Worm (Caenorhabditis elegans) whole organism, L1 larva: ENCODE measurements around the gene srh-140.

Experiments used
- C04F5.9 ChIP-seq: sonication (generic microtip); optimal IDR thresholded peaks from 2 replicates; lab custom pipeline; 2016; ENCODE audit warnings: missing genetic modification characterization, missing compliant biosample characterization
- C16A3.4 ChIP-seq: fragments of 150-350 bp; optimal IDR thresholded peaks from 2 replicates; lab custom pipeline; 2014; ENCODE audit warnings: missing biosample characterization, missing genetic modification characterization
- aha-1 ChIP-seq: fragments of 150-350 bp; optimal IDR thresholded peaks from 2 replicates; lab custom pipeline; 2014; ENCODE audit warnings: missing biosample characterization, missing genetic modification characterization
- alr-1 ChIP-seq: fragments of 200-800 bp; sonication (Bioruptor generic); optimal IDR thresholded peaks from 2 replicates; lab custom pipeline; 2018; ENCODE audit warnings: borderline replicate concordance, mild to moderate bottlenecking, missing genetic modification characterization, missing compliant biosample characterization
- ama-1 ChIP-seq: fragments of 150-350 bp; optimal IDR thresholded peaks from 2 replicates; lab custom pipeline; 2014
- blmp-1 ChIP-seq: fragments of 150-350 bp; optimal IDR thresholded peaks from 2 replicates; lab custom pipeline; 2014; ENCODE audit warnings: missing biosample characterization, missing genetic modification characterization
- ceh-88 ChIP-seq: fragments of 200-800 bp; sonication (Bioruptor generic); IDR thresholded peaks from 2 replicates; pipeline ENCODE4 v1.3.6; 2022; ENCODE audit warnings: missing genetic modification characterization, missing compliant biosample characterization
- dsc-1 ChIP-seq: sonication (generic microtip); optimal IDR thresholded peaks from 2 replicates; lab custom pipeline; 2016; ENCODE audit warnings: mild to moderate bottlenecking, missing genetic modification characterization, missing compliant biosample characterization
- efl-1 ChIP-seq, 4 experiments: fragments of 150-350 bp; optimal IDR thresholded peaks in 3 of 4; peaks in 1 of 4; 1 replicate in 1 of 4; 2 replicates in 3 of 4; lab custom pipeline; 2014; ENCODE audit warnings: missing biosample characterization in 2 of 4, missing genetic modification characterization in 2 of 4, missing genetic modification reagents in 2 of 4
- elt-2 ChIP-seq: sonication (generic microtip); optimal IDR thresholded peaks from 2 replicates; lab custom pipeline; 2016; ENCODE audit warnings: missing genetic modification characterization, mild to moderate bottlenecking, inconsistent platforms, missing compliant biosample characterization, missing genetic modification reagents
- elt-3 ChIP-seq, 6 experiments: fragments of 150-350 bp in 1 of 6; sonication (generic microtip); optimal IDR thresholded peaks; 2 replicates each; lab custom pipeline; 2017 to 2018; ENCODE audit warnings: missing biosample characterization in 6 of 6, missing genetic modification characterization in 6 of 6, inconsistent platforms in 1 of 6
- fkh-10 ChIP-seq: sonication (generic microtip); optimal IDR thresholded peaks from 2 replicates; lab custom pipeline; 2017; ENCODE audit warnings: missing biosample characterization, missing genetic modification reagents, missing genetic modification characterization
- fkh-4 ChIP-seq: sonication (generic microtip); optimal IDR thresholded peaks from 2 replicates; lab custom pipeline; 2016; ENCODE audit warnings: missing compliant biosample characterization, missing genetic modification characterization, borderline replicate concordance
- fkh-8 ChIP-seq: sonication (generic microtip); optimal IDR thresholded peaks from 2 replicates; lab custom pipeline; 2016; ENCODE audit warnings: mild to moderate bottlenecking, missing genetic modification characterization, missing compliant biosample characterization
- fos-1 ChIP-seq: fragments of 150-350 bp; optimal IDR thresholded peaks from 2 replicates; lab custom pipeline; 2014; ENCODE audit warnings: missing biosample characterization, missing genetic modification characterization
- hlh-17 ChIP-seq: fragments of 200-800 bp; sonication (Bioruptor generic); optimal IDR thresholded peaks from 2 replicates; lab custom pipeline; 2018; ENCODE audit warnings: missing genetic modification characterization, mild to moderate bottlenecking, missing compliant biosample characterization, moderate library complexity, borderline replicate concordance
- hlh-4 ChIP-seq: sonication (generic microtip); optimal IDR thresholded peaks from 2 replicates; lab custom pipeline; 2016; ENCODE audit warnings: mild to moderate bottlenecking, missing genetic modification characterization, missing compliant biosample characterization
- irx-1 ChIP-seq: sonication (generic microtip); optimal IDR thresholded peaks from 2 replicates; lab custom pipeline; 2016; ENCODE audit warnings: missing genetic modification characterization, missing compliant biosample characterization
- isw-1 ChIP-seq: fragments of 200-800 bp; sonication (Bioruptor generic); IDR thresholded peaks from 2 replicates; pipeline ENCODE4 v1.3.6; 2022; ENCODE audit warnings: missing genetic modification characterization, missing compliant biosample characterization
- jun-1 ChIP-seq: fragments of 150-350 bp; optimal IDR thresholded peaks from 2 replicates; lab custom pipeline; 2014; ENCODE audit warnings: missing biosample characterization, missing genetic modification reagents, missing genetic modification characterization
- lin-13 ChIP-seq: fragments of 150-350 bp; optimal IDR thresholded peaks from 2 replicates; lab custom pipeline; 2014; ENCODE audit warnings: missing biosample characterization, missing genetic modification reagents, missing genetic modification characterization
- lin-15B ChIP-seq: fragments of 150-350 bp; sonication (generic microtip); optimal IDR thresholded peaks from 3 replicates; lab custom pipeline; 2014; ENCODE audit warnings: missing biosample characterization, missing genetic modification characterization
- lin-35 ChIP-seq, 2 experiments: fragments of 150-350 bp; optimal IDR thresholded peaks; 2 replicates each; lab custom pipeline; 2014; ENCODE audit warnings: missing biosample characterization in 2 of 2, missing genetic modification characterization in 2 of 2, missing genetic modification reagents in 2 of 2
- lir-3 ChIP-seq: sonication (generic microtip); optimal IDR thresholded peaks from 2 replicates; lab custom pipeline; 2016; ENCODE audit warnings: mild to moderate bottlenecking, missing genetic modification characterization, moderate library complexity, missing compliant biosample characterization; ENCODE audit not compliant: poor library complexity
- mep-1 ChIP-seq: fragments of 150-350 bp; optimal IDR thresholded peaks from 2 replicates; lab custom pipeline; 2014; ENCODE audit warnings: missing biosample characterization, missing genetic modification characterization
- nhr-71 ChIP-seq: sonication (generic microtip); optimal IDR thresholded peaks from 2 replicates; lab custom pipeline; 2016; ENCODE audit warnings: mild to moderate bottlenecking, missing genetic modification characterization, moderate library complexity, missing compliant biosample characterization
- nhr-76 ChIP-seq: sonication (generic microtip); optimal IDR thresholded peaks from 2 replicates; lab custom pipeline; 2017; ENCODE audit warnings: missing biosample characterization, missing genetic modification characterization
- nhr-84 ChIP-seq: sonication (generic microtip); optimal IDR thresholded peaks from 2 replicates; lab custom pipeline; 2017; ENCODE audit warnings: missing biosample characterization, missing genetic modification characterization
- nhr-85 ChIP-seq: sonication (generic microtip); peaks from one replicate; lab custom pipeline; 2016; ENCODE audit warnings: missing genetic modification characterization, inconsistent platforms, missing compliant biosample characterization
- nhr-90 ChIP-seq: sonication (generic microtip); optimal IDR thresholded peaks from 2 replicates; lab custom pipeline; 2016; ENCODE audit warnings: mild to moderate bottlenecking, missing genetic modification characterization, missing compliant biosample characterization; ENCODE audit not compliant: poor library complexity
- pqm-1 ChIP-seq: sonication (generic microtip); optimal IDR thresholded peaks from 3 replicates; lab custom pipeline; 2017; ENCODE audit warnings: missing biosample characterization, missing genetic modification characterization
- snpc-4 ChIP-seq: fragments of 150-350 bp; optimal IDR thresholded peaks from 2 replicates; lab custom pipeline; 2014; ENCODE audit warnings: missing biosample characterization, missing genetic modification characterization
- snu-23 ChIP-seq: sonication (generic microtip); optimal IDR thresholded peaks from 2 replicates; lab custom pipeline; 2016; ENCODE audit warnings: missing genetic modification characterization, missing compliant biosample characterization
- sox-4 ChIP-seq: sonication (generic microtip); optimal IDR thresholded peaks from 2 replicates; lab custom pipeline; 2016; ENCODE audit warnings: missing genetic modification characterization, missing compliant biosample characterization
- tlp-1 ChIP-seq: fragments of 150-350 bp; optimal IDR thresholded peaks from 2 replicates; lab custom pipeline; 2014; ENCODE audit warnings: missing biosample characterization, missing genetic modification characterization
- unc-130 ChIP-seq: fragments of 150-350 bp; optimal IDR thresholded peaks from 2 replicates; lab custom pipeline; 2017; ENCODE audit warnings: missing biosample characterization, missing genetic modification characterization, inconsistent platforms
- unc-30 ChIP-seq: sonication (generic microtip); optimal IDR thresholded peaks from 2 replicates; lab custom pipeline; 2017; ENCODE audit warnings: missing biosample characterization, missing genetic modification characterization
- ztf-4 ChIP-seq: fragments of 150-350 bp; optimal IDR thresholded peaks from 2 replicates; lab custom pipeline; 2014; ENCODE audit warnings: missing biosample characterization, missing genetic modification characterization

The srh-140 gene

ce11 chrV:15693682-15694081, 28.3 kb upstream of the srh-140 start, which contains the start of gene nhr-198:
Gene nhr-198, plus strand, starts transcription at chrV:15693994.
- TF ChIP-seq lin-15B (tag; lab: Kevin White, UChicago) (no peak), fkh-10 (GFP tag; lab: Kevin White, UChicago) (no peak), fkh-8 (tag; lab: Kevin White, UChicago) (peak; percentile 79), unc-30 (no peak), sox-4 (tag; lab: Kevin White, UChicago) (peak; percentile 28), nhr-71 (peak; percentile 29), dsc-1 (tag; lab: Kevin White, UChicago) (peak; percentile 55), ztf-4 (tag; lab: Kevin White, UChicago) (no peak)

- TF ChIP-seq C16A3.4 (tag; lab: Kevin White, UChicago), result no peak
Observed at ce11 chrV:15698099-15698498, 23.9 kb upstream of the srh-140 start, which contains the start of gene srx-29. Gene srx-29, minus strand, starts transcription at chrV:15698199.

ce11 chrV:15699799-15700198, 22.2 kb upstream of the srh-140 start, which contains the start of gene nhr-199:
Gene nhr-199, minus strand, starts transcription at chrV:15699899.
- TF ChIP-seq C16A3.4 (tag; lab: Kevin White, UChicago), result no peak
- no peak for TF ChIP-seq unc-30
- TF ChIP-seq lin-35 (GFP tag; optimal IDR thresholded peaks at IDR 0.05; lab: Kevin White, UChicago), result no peak
- TF ChIP-seq lir-3 (tag; lab: Kevin White, UChicago), result no peak
- no peak for TF ChIP-seq efl-1 (optimal IDR thresholded peaks at IDR 0.05; lab: Kevin White, UChicago)
- TF ChIP-seq efl-1 (GFP tag; optimal IDR thresholded peaks at IDR 0.05 in 1 of 2; lab: Kevin White, UChicago), result no peak
- TF ChIP-seq irx-1 (tag; lab: Kevin White, UChicago), result no peak
- TF ChIP-seq aha-1 (tag; lab: Kevin White, UChicago), result no peak
- TF ChIP-seq nhr-84 (tag; lab: Kevin White, UChicago), result no peak
- TF ChIP-seq lin-13, result no peak
- no peak for TF ChIP-seq hlh-17 (GFP tag; lab: Kevin White, UChicago)
- TF ChIP-seq C04F5.9, result no peak
- no peak for TF ChIP-seq nhr-76 (tag; lab: Kevin White, UChicago)
- TF ChIP-seq ama-1, result no peak
- no peak for TF ChIP-seq mep-1 (tag; lab: Kevin White, UChicago)
- TF ChIP-seq fkh-8 (tag; lab: Kevin White, UChicago), result no peak

- TF ChIP-seq fkh-4 (no peak), efl-1 (optimal IDR thresholded peaks at IDR 0.05; lab: Kevin White, UChicago) (no peak), efl-1 (GFP tag; optimal IDR thresholded peaks at IDR 0.05 in 1 of 2; lab: Kevin White, UChicago) (peak in 1 of 2 experiments; percentile 30), ceh-88 (GFP tag; lab: Robert Waterston, UW) (no peak)
Observed at ce11 chrV:15702263-15702662, 19.7 kb upstream of the srh-140 start, which contains the start of gene nhr-53. Gene nhr-53, minus strand, starts transcription at chrV:15702363.

ce11 chrV:15704745-15705144, 17.2 kb upstream of the srh-140 start, which contains the start of gene twk-34:
Gene twk-34, plus strand, starts transcription at chrV:15704960.
- TF ChIP-seq tlp-1 (tag; lab: Kevin White, UChicago), result no peak
- peak; percentile 29 for TF ChIP-seq nhr-85 (tag; lab: Kevin White, UChicago)
- no peak for TF ChIP-seq lin-15B (tag; lab: Kevin White, UChicago)
- TF ChIP-seq elt-3 (tag; optimal IDR thresholded peaks at IDR 0.05; lab: Kevin White, UChicago), result peak in 1 of 6 experiments; percentile 51
- no peak for TF ChIP-seq lin-35 (GFP tag; optimal IDR thresholded peaks at IDR 0.05; lab: Kevin White, UChicago)
- no peak for TF ChIP-seq pqm-1 (tag; lab: Kevin White, UChicago)
- no peak for TF ChIP-seq unc-130
- no peak for TF ChIP-seq nhr-90 (tag; lab: Kevin White, UChicago)
- TF ChIP-seq fkh-10 (GFP tag; lab: Kevin White, UChicago), result no peak
- TF ChIP-seq elt-2, result no peak
- no peak for TF ChIP-seq isw-1 (GFP tag; lab: Robert Waterston, UW)
- TF ChIP-seq blmp-1 (tag; lab: Kevin White, UChicago), result peak; percentile 5
- TF ChIP-seq hlh-4 (tag; lab: Kevin White, UChicago), result no peak
- no peak for TF ChIP-seq fos-1 (tag; lab: Kevin White, UChicago)
- TF ChIP-seq lir-3 (tag; lab: Kevin White, UChicago), result no peak
- TF ChIP-seq snpc-4 (tag; lab: Kevin White, UChicago), result no peak
- TF ChIP-seq nhr-71, result no peak
- TF ChIP-seq dsc-1 (tag; lab: Kevin White, UChicago), result no peak
- no peak for TF ChIP-seq jun-1 (tag; lab: Kevin White, UChicago)
- no peak for TF ChIP-seq alr-1 (tag; lab: Kevin White, UChicago)
- no peak for TF ChIP-seq C04F5.9
- TF ChIP-seq fkh-8 (tag; lab: Kevin White, UChicago), result no peak
- no peak for TF ChIP-seq ceh-88 (GFP tag; lab: Robert Waterston, UW)
- TF ChIP-seq snu-23 (GFP tag; lab: Kevin White, UChicago), result no peak
